Fruit fly (Drosophila melanogaster) whole organism, embryonic: Measurements from ENCODE around the gene CG43680.
A peak's percentile ranks its signal among the peaks of the same experiment; 100 is the strongest.

Source experiments
- Bdp1 ChIP-seq: fragments of 200-800 bp; sonication (Bioruptor generic); optimal IDR thresholded peaks from 3 replicates; lab custom pipeline; 2016; ENCODE audit warnings: missing biosample characterization, missing genetic modification characterization
- CG10543 ChIP-seq: fragments of 200-800 bp; sonication (Bioruptor generic); optimal IDR thresholded peaks from 3 replicates; lab custom pipeline; 2017; ENCODE audit warnings: missing biosample characterization, mild to moderate bottlenecking, missing genetic modification characterization, moderate library complexity
- CG12236 ChIP-seq: fragments of 200-800 bp; sonication (Bioruptor generic); optimal IDR thresholded peaks from 2 replicates; lab custom pipeline; 2016; ENCODE audit warnings: missing biosample characterization, missing genetic modification characterization
- CG13624 ChIP-seq: fragments of 200-800 bp; sonication (Bioruptor generic); optimal IDR thresholded peaks from 2 replicates; lab custom pipeline; 2016; ENCODE audit warnings: missing biosample characterization, missing genetic modification characterization
- CG15011 ChIP-seq: fragments of 200-800 bp; sonication (Bioruptor generic); optimal IDR thresholded peaks from 3 replicates; lab custom pipeline; 2018; ENCODE audit warnings: missing biosample characterization, mild to moderate bottlenecking, missing genetic modification characterization
- CG15073 ChIP-seq: fragments of 200-800 bp; sonication (Bioruptor generic); optimal IDR thresholded peaks from 2 replicates; lab custom pipeline; 2016; ENCODE audit warnings: missing biosample characterization, missing genetic modification characterization
- CG15479 ChIP-seq: fragments of 200-800 bp; sonication (Bioruptor generic); optimal IDR thresholded peaks from 3 replicates; lab custom pipeline; 2019; ENCODE audit warnings: missing biosample characterization, mild to moderate bottlenecking, missing genetic modification characterization, moderate library complexity
- CG18011 ChIP-seq: fragments of 200-800 bp; sonication (Bioruptor generic); optimal IDR thresholded peaks from 2 replicates; lab custom pipeline; 2017; ENCODE audit warnings: missing biosample characterization, missing genetic modification characterization, mild to moderate bottlenecking, moderate library complexity, missing genotype
- CG18764 ChIP-seq: fragments of 200-800 bp; sonication (Bioruptor generic); optimal IDR thresholded peaks from 3 replicates; lab custom pipeline; 2016; ENCODE audit warnings: missing biosample characterization, missing genetic modification characterization
- CG30431 ChIP-seq: fragments of 200-800 bp; sonication (Bioruptor generic); optimal IDR thresholded peaks from 2 replicates; lab custom pipeline; 2017; ENCODE audit warnings: missing biosample characterization, missing genetic modification characterization
- CG31365 ChIP-seq: fragments of 200-800 bp; sonication (Bioruptor generic); optimal IDR thresholded peaks from 2 replicates; lab custom pipeline; 2018; ENCODE audit warnings: missing biosample characterization, mild to moderate bottlenecking, missing genetic modification characterization
- CG3281 ChIP-seq: fragments of 200-800 bp; sonication (Bioruptor generic); optimal IDR thresholded peaks from 3 replicates; lab custom pipeline; 2017; ENCODE audit warnings: missing biosample characterization, mild to moderate bottlenecking, missing genetic modification characterization
- CG3995 ChIP-seq: fragments of 200-800 bp; sonication (Bioruptor generic); optimal IDR thresholded peaks from 3 replicates; lab custom pipeline; 2016; ENCODE audit warnings: missing biosample characterization, missing genetic modification characterization
- CG4360 ChIP-seq: fragments of 200-800 bp; sonication (Bioruptor generic); IDR thresholded peaks from 2 replicates; pipeline ENCODE4 v1.3.6; 2022; ENCODE audit warnings: missing biosample characterization, missing genetic modification characterization
- CG4617 ChIP-seq: fragments of 200-800 bp; sonication (Bioruptor generic); optimal IDR thresholded peaks from 3 replicates; lab custom pipeline; 2016; ENCODE audit warnings: missing biosample characterization, missing genetic modification characterization, borderline replicate concordance
- CG4854 ChIP-seq: fragments of 200-800 bp; sonication (Bioruptor generic); optimal IDR thresholded peaks from 2 replicates; lab custom pipeline; 2016; ENCODE audit warnings: missing biosample characterization, missing genetic modification characterization, inconsistent platforms
- CG6813 ChIP-seq: fragments of 200-800 bp; sonication (Bioruptor generic); optimal IDR thresholded peaks from 2 replicates; lab custom pipeline; 2017; ENCODE audit warnings: missing biosample characterization, missing genetic modification characterization, mild to moderate bottlenecking, moderate library complexity, missing genetic modification reagents
- CG6854 ChIP-seq: fragments of 200-800 bp; sonication (Bioruptor generic); optimal IDR thresholded peaks from 3 replicates; lab custom pipeline; 2017; ENCODE audit warnings: missing biosample characterization, mild to moderate bottlenecking, missing genetic modification characterization
- CG9817 ChIP-seq: fragments of 200-800 bp; sonication (Bioruptor generic); optimal IDR thresholded peaks from 2 replicates; lab custom pipeline; 2018; ENCODE audit warnings: missing biosample characterization, mild to moderate bottlenecking, missing genetic modification characterization, moderate library complexity
- Chrac-16 ChIP-seq: fragments of 200-800 bp; sonication (Bioruptor generic); optimal IDR thresholded peaks from 3 replicates; lab custom pipeline; 2016; ENCODE audit warnings: missing biosample characterization, missing genetic modification characterization
- CkIIα-i1 ChIP-seq: fragments of 200-800 bp; sonication (Bioruptor generic); IDR thresholded peaks from 2 replicates; pipeline ENCODE4 v1.3.6; 2022; ENCODE audit warnings: missing biosample characterization, missing genetic modification characterization
- Dll ChIP-seq: fragments of 200-800 bp; sonication (Bioruptor generic); IDR thresholded peaks from 4 replicates; pipeline ENCODE4 v1.3.6; 2022; ENCODE audit warnings: missing biosample characterization, missing genetic modification characterization; ENCODE audit not compliant: partially characterized antibody
- Ets65A ChIP-seq: fragments of 200-800 bp; sonication (Bioruptor generic); peaks from one replicate; lab custom pipeline; 2016; ENCODE audit warnings: missing biosample characterization, missing genetic modification characterization
- H15 ChIP-seq: fragments of 200-800 bp; sonication (Bioruptor generic); IDR thresholded peaks from 3 replicates; pipeline ENCODE4 v1.3.6; 2022; ENCODE audit warnings: missing biosample characterization, missing genetic modification characterization
- HLH54F ChIP-seq: fragments of 200-800 bp; sonication (Bioruptor generic); optimal IDR thresholded peaks from 3 replicates; lab custom pipeline; 2016; ENCODE audit warnings: missing biosample characterization, missing genetic modification characterization
- HmgZ ChIP-seq: fragments of 200-800 bp; sonication (Bioruptor generic); optimal IDR thresholded peaks from 2 replicates; lab custom pipeline; 2018; ENCODE audit warnings: missing biosample characterization, mild to moderate bottlenecking, missing genetic modification characterization
- Lpt ChIP-seq: fragments of >200 bp; optimal IDR thresholded peaks from 2 replicates; lab custom pipeline; 2018; ENCODE audit warnings: missing biosample characterization, missing genetic modification characterization
- Med ChIP-seq: fragments of 200-800 bp; sonication (Bioruptor generic); peaks from one replicate; lab custom pipeline; 2016; ENCODE audit warnings: missing biosample characterization, missing genetic modification characterization, mild to moderate bottlenecking, inconsistent platforms, moderate library complexity
- Neu2 ChIP-seq: fragments of 200-800 bp; sonication (Bioruptor generic); optimal IDR thresholded peaks from 3 replicates; lab custom pipeline; 2016; ENCODE audit warnings: missing biosample characterization, missing genetic modification characterization, borderline replicate concordance
- Optix ChIP-seq: fragments of 200-800 bp; sonication (Bioruptor generic); IDR thresholded peaks from 3 replicates; pipeline ENCODE4 v1.3.6; 2022; ENCODE audit warnings: missing biosample characterization, missing genetic modification characterization
- Rfx ChIP-seq: fragments of 200-800 bp; sonication (Bioruptor generic); IDR thresholded peaks from 2 replicates; pipeline ENCODE4 v1.3.6; 2022; ENCODE audit warnings: missing biosample characterization, missing genetic modification characterization
- Tbp ChIP-seq: fragments of >200 bp; optimal IDR thresholded peaks from 2 replicates; lab custom pipeline; 2018; ENCODE audit warnings: missing biosample characterization, missing genetic modification characterization
- Trl ChIP-seq, 3 experiments: fragments of >200 bp in 2 of 3; fragments of 200-800 bp in 1 of 3; sonication (Bioruptor generic) in 1 of 3; optimal IDR thresholded peaks; 2 replicates in 1 of 3; 3 replicates in 2 of 3; lab custom pipeline; 2016 to 2017; ENCODE audit warnings: missing biosample characterization in 1 of 3, missing genetic modification characterization in 1 of 3
- Usf ChIP-seq: fragments of 200-800 bp; sonication (Bioruptor generic); optimal IDR thresholded peaks from 2 replicates; lab custom pipeline; 2017; ENCODE audit warnings: missing genotype, missing biosample characterization, missing genetic modification characterization
- ara ChIP-seq: fragments of 200-800 bp; sonication (Bioruptor generic); IDR thresholded peaks from 2 replicates; pipeline ENCODE4 v1.3.6; 2022; ENCODE audit warnings: missing biosample characterization, missing genetic modification characterization
- dati ChIP-seq: fragments of 200-800 bp; sonication (Bioruptor generic); IDR thresholded peaks from 2 replicates; pipeline ENCODE4 v1.3.6; 2022; ENCODE audit warnings: missing biosample characterization, missing genetic modification characterization
- dimm ChIP-seq: fragments of 200-800 bp; sonication (Bioruptor generic); IDR thresholded peaks from 2 replicates; pipeline ENCODE4 v1.3.6; 2022; ENCODE audit warnings: missing biosample characterization, missing genetic modification characterization
- dysf ChIP-seq: fragments of 200-800 bp; sonication (Bioruptor generic); IDR thresholded peaks from 3 replicates; pipeline ENCODE4 v1.3.6; 2022; ENCODE audit warnings: missing biosample characterization, missing genetic modification characterization
- emc ChIP-seq: fragments of 200-800 bp; sonication (Bioruptor generic); optimal IDR thresholded peaks from 2 replicates; lab custom pipeline; 2016; ENCODE audit warnings: missing biosample characterization, missing genetic modification characterization
- gsb-n ChIP-seq: fragments of 200-800 bp; sonication (Bioruptor generic); optimal IDR thresholded peaks from 3 replicates; lab custom pipeline; 2018; ENCODE audit warnings: missing biosample characterization, mild to moderate bottlenecking, missing genetic modification characterization
- her ChIP-seq: fragments of 200-800 bp; sonication (Bioruptor generic); optimal IDR thresholded peaks from 2 replicates; lab custom pipeline; 2016; ENCODE audit warnings: missing biosample characterization, missing genetic modification characterization
- kni ChIP-seq: fragments of 200-800 bp; sonication (Bioruptor generic); optimal IDR thresholded peaks from 3 replicates; lab custom pipeline; 2017; ENCODE audit warnings: mild to moderate bottlenecking, missing biosample characterization, missing genetic modification reagents, missing genetic modification characterization
- mirr ChIP-seq: fragments of 200-800 bp; sonication (Bioruptor generic); optimal IDR thresholded peaks from 3 replicates; lab custom pipeline; 2018; ENCODE audit warnings: missing biosample characterization, mild to moderate bottlenecking, missing genetic modification characterization
- p53 ChIP-seq: fragments of 200-800 bp; sonication (Bioruptor generic); optimal IDR thresholded peaks from 2 replicates; lab custom pipeline; 2016; ENCODE audit warnings: missing biosample characterization, missing genetic modification characterization
- pho ChIP-seq: fragments of 200-800 bp; sonication (Bioruptor generic); optimal IDR thresholded peaks from 2 replicates; lab custom pipeline; 2016; ENCODE audit warnings: missing biosample characterization, missing genetic modification characterization
- prd ChIP-seq, 3 experiments: fragments of >200 bp in 2 of 3; fragments of 200-800 bp in 1 of 3; sonication (Bioruptor generic) in 1 of 3; optimal IDR thresholded peaks in 2 of 3; IDR thresholded peaks in 1 of 3; 2 replicates in 2 of 3; 3 replicates in 1 of 3; pipeline versions ENCODE4 v1.3.6 to Lab custom; 2017 to 2022; ENCODE audit warnings: missing biosample characterization in 1 of 3, missing genetic modification characterization in 1 of 3
- shn ChIP-seq: fragments of 200-800 bp; sonication (Bioruptor generic); optimal IDR thresholded peaks from 3 replicates; lab custom pipeline; 2016; ENCODE audit warnings: missing biosample characterization, missing genetic modification characterization
- usp ChIP-seq: fragments of >200 bp; optimal IDR thresholded peaks from 2 replicates; lab custom pipeline; 2017; ENCODE audit warnings: missing biosample characterization, missing genetic modification characterization
- zf30C ChIP-seq: fragments of 200-800 bp; sonication (Bioruptor generic); optimal IDR thresholded peaks from 3 replicates; lab custom pipeline; 2018; ENCODE audit warnings: missing biosample characterization, mild to moderate bottlenecking, missing genetic modification characterization

Gene CG43680

DNA sequence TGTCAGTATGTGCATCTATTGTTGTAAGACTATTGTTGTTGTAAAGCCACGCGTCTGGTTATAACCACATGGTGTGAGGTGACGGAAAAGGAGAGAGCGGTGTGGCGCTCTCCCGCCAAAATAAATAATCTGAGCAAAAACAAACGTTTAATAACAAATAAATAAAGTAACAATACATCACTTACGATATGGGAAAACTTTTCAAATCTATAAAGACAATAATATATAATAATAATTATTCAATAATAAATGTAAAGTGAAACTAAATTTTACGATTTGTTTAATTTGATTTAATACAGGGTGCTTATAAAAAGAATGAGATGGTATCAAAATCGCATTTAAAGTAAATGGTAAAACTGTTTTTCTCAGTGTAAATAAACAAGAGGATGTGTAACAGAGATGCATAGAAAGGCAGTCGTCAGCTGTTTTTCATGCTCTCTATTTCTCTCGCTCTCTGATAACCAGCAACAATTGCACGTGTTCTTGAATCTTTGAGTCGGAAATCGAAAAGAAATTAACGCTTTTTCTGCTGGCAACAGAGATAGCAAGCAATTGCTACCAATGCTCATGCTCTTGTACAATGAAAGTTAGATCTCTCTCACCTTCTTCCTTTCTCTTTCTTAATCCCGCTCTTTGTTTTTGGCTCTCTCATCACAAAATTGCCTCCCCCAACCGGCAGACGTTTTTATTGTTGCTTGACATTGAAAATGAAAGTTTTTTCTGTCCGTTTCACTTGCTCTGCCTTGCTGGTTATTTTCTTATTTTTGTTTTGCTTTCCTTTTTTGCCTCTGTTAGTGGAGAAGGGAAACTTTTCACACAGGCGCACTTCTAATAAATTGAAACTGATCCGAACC, 45.7 kb upstream of the CG43680 start (continued):
- TF ChIP-seq dati (GFP tag; lab: Robert Waterston, UW): no peak
- peak; percentile 2 for TF ChIP-seq HLH54F (GFP tag; lab: Kevin White, UChicago)
- peak; percentile 83 for TF ChIP-seq CG4360
- no peak for TF ChIP-seq Neu2 (GFP tag; lab: Kevin White, UChicago)
- peak; percentile 94 for TF ChIP-seq CG6813 (GFP tag; lab: Kevin White, UChicago)
- TF ChIP-seq CG10543 (GFP tag; lab: Kevin White, UChicago): peak; percentile 82
- no peak for TF ChIP-seq CG3995 (GFP tag; lab: Kevin White, UChicago)
- TF ChIP-seq pho: no peak
- TF ChIP-seq Dll (GFP tag; lab: Robert Waterston, UW): peak; percentile 47; the same call in 3 of the 4 replicates
- peak; percentile 92 for TF ChIP-seq CG3281 (GFP tag; lab: Kevin White, UChicago)
- TF ChIP-seq CG9817 (tag; lab: Kevin White, UChicago): peak; percentile 72
- no peak for TF ChIP-seq usp (GFP tag; lab: Kevin White, UChicago)
- no peak for TF ChIP-seq Optix (GFP tag; lab: Robert Waterston, UW)
- TF ChIP-seq Lpt (GFP tag; lab: Kevin White, UChicago): no peak
- peak; percentile 82 for TF ChIP-seq dysf (GFP tag; lab: Robert Waterston, UW)
- TF ChIP-seq emc (GFP tag; lab: Kevin White, UChicago): no peak
- TF ChIP-seq H15 (GFP tag; lab: Robert Waterston, UW): peak; percentile 66; the same call in 2 of the 3 replicates
- no peak for TF ChIP-seq CG4617 (GFP tag; lab: Kevin White, UChicago)
- no peak for TF ChIP-seq shn (GFP tag; lab: Kevin White, UChicago)
- TF ChIP-seq kni (GFP tag; lab: Kevin White, UChicago): peak; percentile 91
- TF ChIP-seq prd (optimal IDR thresholded peaks at IDR 0.05; lab: Kevin White, UChicago): no peak
- TF ChIP-seq prd (GFP tag; IDR thresholded peaks at IDR 0.05; lab: Robert Waterston, UW): peak; percentile 80
- peak; percentile 52 for TF ChIP-seq Ets65A
- TF ChIP-seq CG15479 (GFP tag; lab: Kevin White, UChicago): peak; percentile 13
- TF ChIP-seq CG12236 (GFP tag; lab: Kevin White, UChicago): no peak
- TF ChIP-seq p53 (GFP tag; lab: Kevin White, UChicago): peak; percentile 13
- no peak for TF ChIP-seq CG4854
- TF ChIP-seq Med: peak; percentile 55
- peak; percentile 91 for TF ChIP-seq zf30C (GFP tag; lab: Kevin White, UChicago)
- TF ChIP-seq CG18764 (GFP tag; lab: Kevin White, UChicago): peak; percentile 87
- no peak for TF ChIP-seq CG15073 (GFP tag; lab: Kevin White, UChicago)
- TF ChIP-seq Trl (optimal IDR thresholded peaks at IDR 0.05; lab: Kevin White, UChicago): peak; percentile 86 to 91
- TF ChIP-seq Trl (GFP tag; optimal IDR thresholded peaks at IDR 0.05; lab: Kevin White, UChicago): peak; percentile 69
- TF ChIP-seq Tbp (GFP tag; lab: Kevin White, UChicago): no peak
- peak; percentile 81 for TF ChIP-seq Rfx (GFP tag; lab: Robert Waterston, UW)
- TF ChIP-seq Usf: peak; percentile 10
- peak; percentile 34 for TF ChIP-seq her (GFP tag; lab: Kevin White, UChicago)
- TF ChIP-seq CG30431 (GFP tag; lab: Kevin White, UChicago): peak; percentile 6
- no peak for TF ChIP-seq CG18011
- no peak for TF ChIP-seq CG13624 (GFP tag; lab: Kevin White, UChicago)
- TF ChIP-seq HmgZ (tag; lab: Kevin White, UChicago): peak; percentile 22
- peak; percentile 45 for TF ChIP-seq CG31365 (tag; lab: Kevin White, UChicago)
- peak; percentile 69 for TF ChIP-seq CG15011 (GFP tag; lab: Kevin White, UChicago)
- TF ChIP-seq CkIIα-i1 (GFP tag; lab: Robert Waterston, UW): no peak
- TF ChIP-seq Chrac-16 (GFP tag; lab: Kevin White, UChicago): peak; percentile 47
- peak; percentile 69 for TF ChIP-seq ara (GFP tag; lab: Robert Waterston, UW)
- peak; percentile 96 for TF ChIP-seq gsb-n (tag; lab: Kevin White, UChicago)
- TF ChIP-seq Bdp1: no peak
- TF ChIP-seq CG6854 (GFP tag; lab: Kevin White, UChicago): peak; percentile 81
- peak; percentile 39 for TF ChIP-seq mirr (GFP tag; lab: Kevin White, UChicago)
- no peak for TF ChIP-seq dimm (GFP tag; lab: Robert Waterston, UW)
